Fruit fly (Drosophila melanogaster) whole organism, embryonic: ENCODE measurements around the gene Tep4.

Experiments used
- Asciz ChIP-seq: fragments of 200-800 bp; sonication (Bioruptor generic); optimal IDR thresholded peaks from 2 replicates; lab custom pipeline; 2017; ENCODE audit warnings: missing biosample characterization, mild to moderate bottlenecking, missing genetic modification characterization, missing genetic modification reagents
- Bgb ChIP-seq: fragments of 200-800 bp; sonication (Bioruptor generic); IDR thresholded peaks from 2 replicates; pipeline ENCODE4 v1.3.6; 2022; ENCODE audit warnings: missing biosample characterization, missing genetic modification characterization; ENCODE audit not compliant: partially characterized antibody
- CG10267 ChIP-seq: fragments of 200-800 bp; sonication (Bioruptor generic); optimal IDR thresholded peaks from 2 replicates; lab custom pipeline; 2018; ENCODE audit warnings: missing biosample characterization, mild to moderate bottlenecking, missing genetic modification characterization, moderate library complexity
- CG11560 ChIP-seq: fragments of 200-800 bp; sonication (Bioruptor generic); IDR thresholded peaks from 3 replicates; pipeline ENCODE4 v1.3.6; 2022; ENCODE audit warnings: missing biosample characterization, missing genetic modification characterization
- CG12155 ChIP-seq: fragments of 200-800 bp; sonication (Bioruptor generic); optimal IDR thresholded peaks from 3 replicates; lab custom pipeline; 2016; ENCODE audit warnings: missing biosample characterization, missing genetic modification characterization
- CG12236 ChIP-seq: fragments of 200-800 bp; sonication (Bioruptor generic); optimal IDR thresholded peaks from 2 replicates; lab custom pipeline; 2016; ENCODE audit warnings: missing biosample characterization, missing genetic modification characterization
- CG12744 ChIP-seq: fragments of 200-800 bp; sonication (Bioruptor generic); optimal IDR thresholded peaks from 2 replicates; lab custom pipeline; 2016; ENCODE audit warnings: missing biosample characterization, missing genetic modification characterization
- CG15073 ChIP-seq: fragments of 200-800 bp; sonication (Bioruptor generic); optimal IDR thresholded peaks from 2 replicates; lab custom pipeline; 2016; ENCODE audit warnings: missing biosample characterization, missing genetic modification characterization
- CG17186 ChIP-seq: fragments of 200-800 bp; sonication (Bioruptor generic); optimal IDR thresholded peaks from 3 replicates; lab custom pipeline; 2017; ENCODE audit warnings: missing biosample characterization, missing genetic modification reagents, missing genetic modification characterization
- CG17568 ChIP-seq: fragments of 200-800 bp; sonication (Bioruptor generic); optimal IDR thresholded peaks from 2 replicates; lab custom pipeline; 2018; ENCODE audit warnings: missing biosample characterization, mild to moderate bottlenecking, missing genetic modification characterization, moderate library complexity
- CG18011 ChIP-seq: fragments of 200-800 bp; sonication (Bioruptor generic); optimal IDR thresholded peaks from 2 replicates; lab custom pipeline; 2017; ENCODE audit warnings: missing biosample characterization, missing genetic modification characterization, mild to moderate bottlenecking, moderate library complexity, missing genotype
- CG2875 ChIP-seq: fragments of 200-800 bp; sonication (Bioruptor generic); optimal IDR thresholded peaks from 2 replicates; lab custom pipeline; 2017; ENCODE audit warnings: missing biosample characterization, mild to moderate bottlenecking, missing genetic modification characterization, missing genetic modification reagents
- CG3281 ChIP-seq: fragments of 200-800 bp; sonication (Bioruptor generic); optimal IDR thresholded peaks from 3 replicates; lab custom pipeline; 2017; ENCODE audit warnings: missing biosample characterization, mild to moderate bottlenecking, missing genetic modification characterization
- CG34224 ChIP-seq: fragments of 200-800 bp; sonication (Bioruptor generic); IDR thresholded peaks from 3 replicates; pipeline ENCODE4 v1.3.6; 2022; ENCODE audit warnings: missing biosample characterization, missing genetic modification characterization; ENCODE audit not compliant: partially characterized antibody
- CG3726 ChIP-seq: fragments of 200-800 bp; sonication (Bioruptor generic); IDR thresholded peaks from 3 replicates; pipeline ENCODE4, ENCODE4 v1.3.6; 2022; ENCODE audit warnings: missing biosample characterization, missing genetic modification characterization
- CG4328 ChIP-seq: fragments of 200-800 bp; sonication (Bioruptor generic); optimal IDR thresholded peaks from 3 replicates; lab custom pipeline; 2017; ENCODE audit warnings: missing biosample characterization, missing genetic modification reagents, missing genetic modification characterization
- CG4820 ChIP-seq: fragments of 200-800 bp; sonication (Bioruptor generic); optimal IDR thresholded peaks from 3 replicates; lab custom pipeline; 2016; ENCODE audit warnings: missing biosample characterization, missing genetic modification characterization
- CG6791 ChIP-seq: fragments of 200-800 bp; sonication (Bioruptor generic); IDR thresholded peaks from 3 replicates; pipeline ENCODE4 v1.3.6; 2022; ENCODE audit warnings: missing biosample characterization, missing genetic modification characterization; ENCODE audit not compliant: partially characterized antibody
- CG8089 ChIP-seq: fragments of 200-800 bp; sonication (Bioruptor generic); optimal IDR thresholded peaks from 3 replicates; lab custom pipeline; 2016; ENCODE audit warnings: missing biosample characterization, missing genetic modification characterization
- CG8924 ChIP-seq: fragments of 200-800 bp; optimal IDR thresholded peaks from 3 replicates; lab custom pipeline; 2019; ENCODE audit warnings: missing biosample characterization, mild to moderate bottlenecking, missing genetic modification characterization, moderate library complexity
- CG9215 ChIP-seq: fragments of 200-800 bp; sonication (Bioruptor generic); IDR thresholded peaks from 2 replicates; pipeline ENCODE4 v1.3.6; 2022; ENCODE audit warnings: missing biosample characterization, missing genetic modification characterization
- Dp ChIP-seq: fragments of 200-800 bp; sonication (Bioruptor generic); optimal IDR thresholded peaks from 2 replicates; lab custom pipeline; 2018; ENCODE audit warnings: missing biosample characterization, mild to moderate bottlenecking, missing genetic modification characterization, moderate library complexity
- Hr39 ChIP-seq: fragments of >200 bp; optimal IDR thresholded peaks from 2 replicates; lab custom pipeline; 2017
- Mad ChIP-seq: fragments of 200-800 bp; sonication (Bioruptor generic); optimal IDR thresholded peaks from 2 replicates; lab custom pipeline; 2016; ENCODE audit warnings: missing biosample characterization, missing genetic modification characterization
- Scr ChIP-seq: fragments of 200-800 bp; sonication (Bioruptor generic); IDR thresholded peaks from 2 replicates; pipeline ENCODE4 v1.3.6; 2022; ENCODE audit warnings: missing biosample characterization, missing genetic modification characterization; ENCODE audit not compliant: partially characterized antibody
- Sox100B ChIP-seq: fragments of 200-800 bp; sonication (Bioruptor generic); optimal IDR thresholded peaks from 3 replicates; lab custom pipeline; 2018; ENCODE audit warnings: missing biosample characterization, mild to moderate bottlenecking, missing genetic modification characterization
- Sry-β ChIP-seq: fragments of 200-800 bp; sonication (Bioruptor generic); optimal IDR thresholded peaks from 2 replicates; lab custom pipeline; 2018; ENCODE audit warnings: missing biosample characterization, mild to moderate bottlenecking, missing genetic modification characterization, moderate library complexity
- ac ChIP-seq: fragments of 200-800 bp; sonication (Bioruptor generic); optimal IDR thresholded peaks from 3 replicates; lab custom pipeline; 2017; ENCODE audit warnings: missing biosample characterization, mild to moderate bottlenecking, missing genetic modification characterization
- aop ChIP-seq: fragments of 200-800 bp; sonication (Bioruptor generic); IDR thresholded peaks from 2 replicates; pipeline ENCODE4 v1.3.6; 2022; ENCODE audit warnings: missing biosample characterization, missing genetic modification characterization
- ap ChIP-seq: fragments of 200-800 bp; sonication (Bioruptor generic); IDR thresholded peaks from 2 replicates; pipeline ENCODE4 v1.3.6; 2022; ENCODE audit warnings: missing biosample characterization, missing genetic modification characterization
- ase ChIP-seq: fragments of 200-800 bp; sonication (Bioruptor generic); IDR thresholded peaks from 3 replicates; pipeline ENCODE4 v1.3.6; 2022; ENCODE audit warnings: missing biosample characterization, missing genetic modification characterization
- cato ChIP-seq: fragments of 200-800 bp; sonication (Bioruptor generic); optimal IDR thresholded peaks from 2 replicates; lab custom pipeline; 2016; ENCODE audit warnings: missing biosample characterization, missing genetic modification characterization, borderline replicate concordance
- caup ChIP-seq: fragments of 200-800 bp; sonication (Bioruptor generic); optimal IDR thresholded peaks from 3 replicates; lab custom pipeline; 2017; ENCODE audit warnings: missing biosample characterization, mild to moderate bottlenecking, missing genetic modification characterization, moderate library complexity; ENCODE audit not compliant: severe bottlenecking
- crp ChIP-seq, 2 experiments: fragments of 200-800 bp; sonication (Bioruptor generic); optimal IDR thresholded peaks; 2 replicates in 1 of 2; 3 replicates in 1 of 2; lab custom pipeline; 2017; ENCODE audit warnings: missing biosample characterization in 2 of 2, missing genetic modification characterization in 2 of 2, mild to moderate bottlenecking in 1 of 2, moderate library complexity in 1 of 2
- fd96Cb ChIP-seq: fragments of 200-800 bp; sonication (Bioruptor generic); optimal IDR thresholded peaks from 2 replicates; lab custom pipeline; 2018; ENCODE audit warnings: missing biosample characterization, mild to moderate bottlenecking, missing genetic modification characterization, moderate library complexity
- gfzf ChIP-seq: fragments of 200-800 bp; sonication (Bioruptor generic); optimal IDR thresholded peaks from 2 replicates; lab custom pipeline; 2016; ENCODE audit warnings: missing biosample characterization, mild to moderate bottlenecking, missing genetic modification characterization, moderate library complexity
- kay ChIP-seq: fragments of 200-800 bp; sonication (Bioruptor generic); optimal IDR thresholded peaks from 2 replicates; lab custom pipeline; 2016; ENCODE audit warnings: missing biosample characterization, missing genetic modification characterization
- ken ChIP-seq: fragments of 200-800 bp; sonication (Bioruptor generic); IDR thresholded peaks from 3 replicates; pipeline ENCODE4 v1.3.6; 2022; ENCODE audit warnings: missing biosample characterization, missing genetic modification characterization
- lab ChIP-seq: fragments of 200-800 bp; sonication (Bioruptor generic); optimal IDR thresholded peaks from 3 replicates; lab custom pipeline; 2017; ENCODE audit warnings: missing biosample characterization, missing genetic modification characterization, mild to moderate bottlenecking, moderate library complexity, missing genetic modification reagents
- mld ChIP-seq: fragments of 200-800 bp; sonication (Bioruptor generic); IDR thresholded peaks from 3 replicates; pipeline ENCODE4 v1.3.6; 2022; ENCODE audit warnings: missing biosample characterization, missing genetic modification characterization; ENCODE audit not compliant: partially characterized antibody
- nau ChIP-seq: fragments of 200-800 bp; sonication (Bioruptor generic); optimal IDR thresholded peaks from 3 replicates; lab custom pipeline; 2017; ENCODE audit warnings: missing biosample characterization, mild to moderate bottlenecking, missing genetic modification characterization, missing genetic modification reagents
- phol ChIP-seq: fragments of 200-800 bp; sonication (Bioruptor generic); optimal IDR thresholded peaks from 3 replicates; lab custom pipeline; 2018; ENCODE audit warnings: missing biosample characterization, mild to moderate bottlenecking, missing genetic modification characterization, moderate library complexity
- pzg ChIP-seq: fragments of 200-800 bp; sonication (Bioruptor generic); optimal IDR thresholded peaks from 3 replicates; lab custom pipeline; 2018; ENCODE audit warnings: missing biosample characterization, mild to moderate bottlenecking, missing genetic modification characterization, moderate library complexity
- rib ChIP-seq: fragments of 200-800 bp; sonication (Bioruptor generic); IDR thresholded peaks from 2 replicates; pipeline ENCODE4 v1.3.6; 2022; ENCODE audit warnings: missing biosample characterization, missing genetic modification characterization
- sc ChIP-seq, 3 experiments: fragments of >200 bp in 2 of 3; fragments of 200-800 bp in 1 of 3; sonication (Bioruptor generic) in 1 of 3; optimal IDR thresholded peaks; 2 replicates in 2 of 3; 3 replicates in 1 of 3; lab custom pipeline; 2017; ENCODE audit warnings: mild to moderate bottlenecking in 1 of 3, missing biosample characterization in 1 of 3, missing genetic modification characterization in 1 of 3, missing genetic modification reagents in 1 of 3
- sna ChIP-seq: fragments of 200-800 bp; sonication (Bioruptor generic); IDR thresholded peaks from 2 replicates; pipeline ENCODE4 v1.3.6; 2022; ENCODE audit warnings: missing biosample characterization, missing genetic modification characterization; ENCODE audit not compliant: partially characterized antibody
- unpg ChIP-seq: fragments of 200-800 bp; sonication (Bioruptor generic); optimal IDR thresholded peaks from 3 replicates; lab custom pipeline; 2018; ENCODE audit warnings: missing biosample characterization, mild to moderate bottlenecking, missing genetic modification characterization, moderate library complexity
- zen ChIP-seq: fragments of 200-800 bp; sonication (Bioruptor generic); optimal IDR thresholded peaks from 3 replicates; lab custom pipeline; 2018; ENCODE audit warnings: missing biosample characterization, mild to moderate bottlenecking, missing genetic modification characterization, moderate library complexity

The Tep4 gene

DNA sequence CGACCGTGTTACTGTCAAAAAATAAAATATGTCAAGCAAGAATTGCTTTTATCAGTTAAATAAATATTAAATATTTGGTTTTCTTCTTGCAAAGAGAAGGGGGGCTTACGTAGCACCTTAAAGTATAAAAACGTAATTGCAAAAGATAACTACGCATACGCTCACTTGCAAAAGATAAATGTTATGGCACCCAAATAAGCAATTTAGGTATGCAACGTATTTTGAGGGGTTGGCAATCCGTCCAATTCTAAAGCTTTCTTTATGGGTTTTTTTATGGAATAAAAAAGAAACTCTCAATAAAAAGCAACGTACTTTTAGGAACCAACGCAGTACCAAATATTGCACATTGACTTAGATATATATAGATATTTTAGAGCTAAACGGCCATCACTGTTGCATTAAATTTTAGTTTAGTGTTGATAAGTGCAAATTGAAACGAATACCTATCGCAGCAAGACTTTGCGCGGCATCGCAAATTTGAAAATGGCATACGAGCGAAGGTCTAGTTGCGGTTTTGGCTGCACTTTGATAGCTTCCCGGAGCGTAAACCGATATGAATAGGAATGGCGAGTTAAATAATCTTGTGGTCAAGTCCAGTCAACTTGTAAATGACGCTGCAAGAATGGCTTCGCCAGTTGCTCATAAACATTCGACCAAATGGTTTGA lies 17.1 kb downstream of the Tep4 start, which contains the start of gene CG13077 (continued):
- TF ChIP-seq ase (GFP tag; lab: Robert Waterston, UW) (no peak), CG4328 (GFP tag; lab: Kevin White, UChicago) (no peak), CG17568 (peak; percentile 11), mld (GFP tag; lab: Robert Waterston, UW) (no peak), CG2875 (GFP tag; lab: Kevin White, UChicago) (no peak), ac (GFP tag; lab: Kevin White, UChicago) (no peak), sna (GFP tag; lab: Robert Waterston, UW) (peak; percentile 47; the same call in 1 of the 2 replicates), caup (GFP tag; lab: Kevin White, UChicago) (no peak), Bgb (GFP tag; lab: Robert Waterston, UW) (peak; percentile 59), fd96Cb (tag; lab: Kevin White, UChicago) (no peak), CG4820 (GFP tag; lab: Kevin White, UChicago) (no peak), CG3281 (GFP tag; lab: Kevin White, UChicago) (no peak), ken (GFP tag; lab: Robert Waterston, UW) (no peak), CG34224 (GFP tag; lab: Robert Waterston, UW) (peak; percentile 48; the same call in 1 of the 3 replicates), phol (no peak), zen (tag; lab: Kevin White, UChicago) (no peak), Sox100B (GFP tag; lab: Kevin White, UChicago) (no peak), CG3726 (GFP tag; lab: Robert Waterston, UW) (no peak), Mad (no peak), lab (GFP tag; lab: Kevin White, UChicago) (no peak), nau (no peak), CG12744 (GFP tag; lab: Kevin White, UChicago) (no peak), gfzf (GFP tag; lab: Kevin White, UChicago) (no peak), ap (no peak), CG18011 (GFP tag; lab: Kevin White, UChicago) (peak; percentile 95), Hr39 (no peak), CG8924 (no peak), crp (GFP tag; optimal IDR thresholded peaks at IDR 0.05; lab: Kevin White, UChicago) (no peak), CG12155 (no peak), CG8089 (GFP tag; lab: Kevin White, UChicago) (no peak), CG15073 (GFP tag; lab: Kevin White, UChicago) (no peak), pzg (GFP tag; lab: Kevin White, UChicago) (peak; percentile 9), unpg (no peak), Dp (GFP tag; lab: Kevin White, UChicago) (peak; percentile 71), CG17186 (no peak), Asciz (GFP tag; lab: Kevin White, UChicago) (no peak), aop (no peak), Scr (GFP tag; lab: Robert Waterston, UW) (0 out of 2 replicates have a peak, but pooled peaks have one; percentile 34), CG6791 (GFP tag; lab: Robert Waterston, UW) (peak; percentile 79), rib (GFP tag; lab: Robert Waterston, UW) (no peak), kay (GFP tag; lab: Kevin White, UChicago) (no peak), Sry-β (GFP tag; lab: Kevin White, UChicago) (peak; percentile 84), CG9215 (GFP tag; lab: Robert Waterston, UW) (no peak), sc (optimal IDR thresholded peaks at IDR 0.05; lab: Kevin White, UChicago) (no peak), sc (GFP tag; optimal IDR thresholded peaks at IDR 0.05; lab: Kevin White, UChicago) (no peak), CG10267 (peak; percentile 87), CG11560 (tag; lab: Robert Waterston, UW) (no peak), CG12236 (GFP tag; lab: Kevin White, UChicago) (no peak), cato (GFP tag; lab: Kevin White, UChicago) (no peak)
